Fruit fly (Drosophila melanogaster): Measurements from ENCODE around the gene CG7627.

CG7627 gene

dm6 chr2L:8325150-8325549, 37.1 kb downstream of the CG7627 start, which contains the start of gene CG7781:
CG7781 (minus strand) TSS chr2L:8325409.
- TF ChIP-seq Hr83 (GFP tag; optimal IDR thresholded peaks at IDR 0.05; ENCODE audit: poor library complexity, severe bottlenecking): peak; percentile 29
- TF ChIP-seq brk (GFP tag; optimal IDR thresholded peaks at IDR 0.05): no peak
- TF ChIP-seq ey (GFP tag; optimal IDR thresholded peaks at IDR 0.05): no peak
- no peak for TF ChIP-seq dmrt93B (GFP tag; optimal IDR thresholded peaks at IDR 0.05)
- TF ChIP-seq Myc (optimal IDR thresholded peaks at IDR 0.05): no peak
- no peak for TF ChIP-seq Dfd (GFP tag; optimal IDR thresholded peaks at IDR 0.05)
- TF ChIP-seq CrebA (GFP tag; optimal IDR thresholded peaks at IDR 0.05; ENCODE audit: borderline replicate concordance): no peak

DNA sequence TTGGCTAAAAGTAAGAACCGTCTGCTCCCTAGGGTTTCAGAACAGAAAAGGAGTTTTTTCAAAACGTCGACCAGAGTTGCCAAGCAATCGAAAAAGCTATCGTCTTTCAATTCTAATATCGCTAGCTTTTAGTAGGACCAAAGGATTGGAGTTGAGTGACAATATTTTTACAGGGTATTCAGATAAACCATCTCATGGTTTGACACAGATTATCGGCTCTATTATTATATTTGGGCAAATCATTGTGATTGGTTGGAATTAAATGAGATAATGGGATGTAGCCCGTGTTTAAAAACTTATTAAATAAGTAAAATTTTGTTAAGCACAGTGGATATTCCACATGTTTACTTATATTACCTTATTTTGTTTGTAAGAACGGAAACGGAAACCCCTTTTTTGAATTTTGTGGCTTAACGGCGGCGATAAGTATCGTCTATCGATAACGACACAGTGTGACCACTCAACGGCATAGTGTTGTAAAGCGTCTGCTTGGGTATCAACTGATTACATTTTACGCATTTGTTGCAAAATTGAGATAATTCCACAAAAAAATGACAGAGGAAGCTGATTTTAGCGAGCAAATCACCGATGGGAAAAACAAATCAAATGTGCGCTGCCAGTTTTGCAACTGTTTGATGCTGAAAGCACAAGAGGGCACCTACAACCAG, 42.3 kb downstream of the CG7627 start, which contains the start of the genes mtsh and strat:
mtsh (minus strand) TSS at position 51 of the 668 bp plus-strand sequence.
strat (plus strand) TSS at position 471 of the 668 bp plus-strand sequence.
- TF ChIP-seq OdsH (GFP tag; optimal IDR thresholded peaks at IDR 0.05) (peak; percentile 52), psq (GFP tag; optimal IDR thresholded peaks at IDR 0.05) (peak; percentile 42), Hr78 (GFP tag; optimal IDR thresholded peaks at IDR 0.05) (no peak), Hr83 (GFP tag; optimal IDR thresholded peaks at IDR 0.05; ENCODE audit: poor library complexity, severe bottlenecking) (peak; percentile 53), dmrt93B (GFP tag; optimal IDR thresholded peaks at IDR 0.05) (peak; percentile 33), N (GFP tag; optimal IDR thresholded peaks at IDR 0.05) (no peak), Myc (optimal IDR thresholded peaks at IDR 0.05) (no peak), Rel (GFP tag; optimal IDR thresholded peaks at IDR 0.05) (no peak), Rel (tag; optimal IDR thresholded peaks at IDR 0.05) (no peak), Sp1 (GFP tag; optimal IDR thresholded peaks at IDR 0.05) (peak; percentile 57), CG9705 (GFP tag; optimal IDR thresholded peaks at IDR 0.05) (peak; percentile 78), rgr (GFP tag; optimal IDR thresholded peaks at IDR 0.05) (peak; percentile 63), jim (GFP tag; optimal IDR thresholded peaks at IDR 0.05) (no peak), foxo (GFP tag; optimal IDR thresholded peaks at IDR 0.05) (peak in 1 of 2 experiments; percentile 64), ey (GFP tag; optimal IDR thresholded peaks at IDR 0.05) (peak; percentile 11)

DNA sequence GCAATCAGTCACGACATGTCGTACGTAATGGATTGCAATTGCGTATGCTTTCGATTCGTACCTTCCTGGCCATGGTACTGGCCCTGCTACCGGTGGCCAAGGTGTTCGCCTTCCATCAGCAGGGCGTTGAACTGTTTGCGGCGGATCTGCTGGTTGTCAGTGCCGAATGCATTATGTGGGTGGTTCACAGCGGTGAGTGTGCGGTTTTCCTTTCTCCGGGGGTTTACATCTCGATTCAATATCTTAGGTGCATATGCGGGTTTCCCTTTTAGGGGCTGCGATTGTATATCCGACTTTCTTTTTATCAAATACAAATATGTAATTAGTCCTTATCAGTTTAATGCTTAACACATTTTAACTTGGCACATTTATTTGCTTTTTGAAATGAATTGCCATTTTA, 50.5 kb downstream of the CG7627 start:
- no peak for TF ChIP-seq Rel (GFP tag; optimal IDR thresholded peaks at IDR 0.05)
- peak; percentile 98 for TF ChIP-seq Rel (tag; optimal IDR thresholded peaks at IDR 0.05)
- TF ChIP-seq Abd-B (GFP tag; optimal IDR thresholded peaks at IDR 0.05): no peak
- TF ChIP-seq Vsx2 (GFP tag; optimal IDR thresholded peaks at IDR 0.05; ENCODE audit: partially characterized antibody): no peak
- TF ChIP-seq Hr83 (GFP tag; optimal IDR thresholded peaks at IDR 0.05; ENCODE audit: poor library complexity, severe bottlenecking): no peak
- no peak for TF ChIP-seq h (GFP tag; optimal IDR thresholded peaks at IDR 0.05)
- no peak for TF ChIP-seq ey (GFP tag; optimal IDR thresholded peaks at IDR 0.05)

dm6 chr2L:8311091-8311490, 51.2 kb downstream of the CG7627 start, which contains the start of the genes CG7810 and CG7806:
CG7810 (minus strand) TSS chr2L:8311195.
CG7806 (plus strand) TSS chr2L:8311399.
- TF ChIP-seq jim (GFP tag; optimal IDR thresholded peaks at IDR 0.05) (no peak), rgr (GFP tag; optimal IDR thresholded peaks at IDR 0.05) (peak; percentile 95), br (GFP tag; optimal IDR thresholded peaks at IDR 0.05) (no peak), lola (GFP tag; optimal IDR thresholded peaks at IDR 0.05) (no peak), Dfd (GFP tag; optimal IDR thresholded peaks at IDR 0.05) (no peak), Dif (GFP tag; optimal IDR thresholded peaks at IDR 0.05; ENCODE audit: partially characterized antibody) (no peak), Sp1 (GFP tag; optimal IDR thresholded peaks at IDR 0.05) (peak; percentile 90), Mio (GFP tag; optimal IDR thresholded peaks at IDR 0.05) (peak; percentile 41), OdsH (GFP tag; optimal IDR thresholded peaks at IDR 0.05) (peak; percentile 92), Vsx2 (GFP tag; optimal IDR thresholded peaks at IDR 0.05; ENCODE audit: partially characterized antibody) (no peak), Hr83 (GFP tag; optimal IDR thresholded peaks at IDR 0.05; ENCODE audit: poor library complexity, severe bottlenecking) (peak; percentile 72), foxo (GFP tag; optimal IDR thresholded peaks at IDR 0.05) (peak; percentile 70 to 90), Myc (optimal IDR thresholded peaks at IDR 0.05) (no peak), fru (GFP tag; optimal IDR thresholded peaks at IDR 0.05) (no peak), tai (GFP tag; optimal IDR thresholded peaks at IDR 0.05) (no peak), dmrt93B (GFP tag; optimal IDR thresholded peaks at IDR 0.05) (no peak), CG9705 (GFP tag; optimal IDR thresholded peaks at IDR 0.05) (peak; percentile 77), GATAd (GFP tag; optimal IDR thresholded peaks at IDR 0.05) (peak; percentile 64), CG32264 (GFP tag; optimal IDR thresholded peaks at IDR 0.05) (no peak), sage (GFP tag; optimal IDR thresholded peaks at IDR 0.05) (no peak), Rel (GFP tag; optimal IDR thresholded peaks at IDR 0.05) (no peak), Rel (tag; optimal IDR thresholded peaks at IDR 0.05) (peak; percentile 80), woc (GFP tag; optimal IDR thresholded peaks at IDR 0.05) (peak; percentile 84), Hnf4 (GFP tag; optimal IDR thresholded peaks at IDR 0.05) (peak; percentile 94), HLH106 (tag; optimal IDR thresholded peaks at IDR 0.05) (peak; percentile 87), pan (optimal IDR thresholded peaks at IDR 0.05) (no peak), usp (GFP tag; optimal IDR thresholded peaks at IDR 0.05) (no peak), psq (GFP tag; optimal IDR thresholded peaks at IDR 0.05) (peak; percentile 84), Jra (GFP tag; optimal IDR thresholded peaks at IDR 0.05) (peak; percentile 87), dl (GFP tag; optimal IDR thresholded peaks at IDR 0.05; ENCODE audit: insufficient read depth in 1 of 2, partially characterized antibody in 2 of 2) (no peak), sv (GFP tag; optimal IDR thresholded peaks at IDR 0.05) (peak; percentile 69), N (GFP tag; optimal IDR thresholded peaks at IDR 0.05) (no peak), dsf (GFP tag; optimal IDR thresholded peaks at IDR 0.05; ENCODE audit: borderline replicate concordance) (peak; percentile 90), ey (GFP tag; optimal IDR thresholded peaks at IDR 0.05) (peak; percentile 91), h (GFP tag; optimal IDR thresholded peaks at IDR 0.05) (peak; percentile 93), Hr78 (GFP tag; optimal IDR thresholded peaks at IDR 0.05) (no peak), CrebA (GFP tag; optimal IDR thresholded peaks at IDR 0.05; ENCODE audit: borderline replicate concordance) (no peak), brk (GFP tag; optimal IDR thresholded peaks at IDR 0.05) (no peak)
